Worm (Caenorhabditis elegans) whole organism, early embryonic: Measurements from ENCODE around the gene F22B7.9.

Experiments
- B0310.2 ChIP-seq: sonication (generic microtip); optimal IDR thresholded peaks from 2 replicates; lab custom pipeline; 2016; ENCODE audit warnings: mild to moderate bottlenecking, missing genetic modification characterization, missing compliant biosample characterization
- F13C5.2 ChIP-seq: sonication (generic microtip); optimal IDR thresholded peaks from 2 replicates; lab custom pipeline; 2017; ENCODE audit warnings: mild to moderate bottlenecking, missing genetic modification characterization, inconsistent platforms, missing compliant biosample characterization
- ama-1 ChIP-seq: fragments of 150-350 bp; optimal IDR thresholded peaks from 2 replicates; lab custom pipeline; 2014

- TF ChIP-seq F13C5.2 (tag; lab: Kevin White, UChicago): no peak
- TF ChIP-seq ama-1 (lab: Kevin White, UChicago): no peak
- no peak for TF ChIP-seq B0310.2
Observed at ce11 chrIII:8630833-8631232, 22.9 kb downstream of the F22B7.9 start, which contains the start of gene dnj-10.
